Fruit fly (Drosophila melanogaster): ENCODE data around the gene Sgs8.
A peak's percentile ranks its signal among the peaks of the same experiment; 100 is the strongest.

The Sgs8 gene

DNA sequence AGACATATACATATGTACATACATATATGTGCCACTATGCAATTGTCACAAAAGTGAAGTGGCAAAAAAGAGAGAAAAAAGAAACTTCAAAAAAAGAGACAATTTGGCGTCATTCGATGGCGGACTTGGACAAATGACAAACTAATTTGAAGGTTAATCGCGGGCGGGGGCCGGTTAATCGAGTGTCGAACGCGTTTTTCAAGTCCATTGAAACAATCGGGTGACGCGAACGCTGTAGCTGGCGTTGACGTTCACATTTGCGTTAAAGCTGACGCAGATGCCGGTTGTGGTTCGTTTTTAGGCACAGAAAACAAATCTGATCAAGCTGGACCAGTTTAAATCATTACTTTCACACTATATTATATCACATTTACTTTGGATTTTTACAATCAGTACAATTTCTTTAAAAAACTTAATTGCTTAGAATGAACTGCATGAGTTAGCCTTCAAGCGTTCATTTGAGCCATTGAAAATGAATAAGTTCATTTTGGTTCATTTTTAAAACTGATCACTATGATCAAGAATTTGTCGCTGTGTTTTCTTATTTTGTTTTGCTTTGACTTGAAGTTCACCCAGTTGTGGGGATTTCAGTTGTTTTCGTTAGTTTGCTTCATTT, 24.6 kb upstream of the Sgs8 start (continued):
- peak; percentile 54; the same call in 1 of the 2 replicates for TF ChIP-seq CG32532 (GFP tag; IDR thresholded peaks at IDR 0.05)
- TF ChIP-seq Sry-β (GFP tag; optimal IDR thresholded peaks at IDR 0.05): no peak
- TF ChIP-seq CG4617 (GFP tag; optimal IDR thresholded peaks at IDR 0.05; ENCODE audit: borderline replicate concordance): no peak
- TF ChIP-seq CG2678 (tag; optimal IDR thresholded peaks at IDR 0.05): peak; percentile 77
- no peak for TF ChIP-seq CG1602 (GFP tag; optimal IDR thresholded peaks at IDR 0.05)
- TF ChIP-seq HLHmδ (GFP tag; optimal IDR thresholded peaks at IDR 0.05): no peak
- TF ChIP-seq BEAF-32 (GFP tag; optimal IDR thresholded peaks at IDR 0.05): no peak
- TF ChIP-seq CG7372 (GFP tag; IDR thresholded peaks at IDR 0.05): peak; percentile 26; the same call in 1 of the 2 replicates
- TF ChIP-seq CG15696 (tag; optimal IDR thresholded peaks at IDR 0.05): no peak
- no peak for TF ChIP-seq gsb-n (tag; optimal IDR thresholded peaks at IDR 0.05)
- no peak for TF ChIP-seq gfzf (GFP tag; optimal IDR thresholded peaks at IDR 0.05)
- peak; percentile 72 for TF ChIP-seq CG10543 (GFP tag; optimal IDR thresholded peaks at IDR 0.05)
- TF ChIP-seq tap (tag; optimal IDR thresholded peaks at IDR 0.05): peak; percentile 3
- TF ChIP-seq CG11695 (GFP tag; IDR thresholded peaks at IDR 0.05): no peak
- no peak for TF ChIP-seq cato (GFP tag; optimal IDR thresholded peaks at IDR 0.05; ENCODE audit: borderline replicate concordance)
- TF ChIP-seq CG10267 (tag; optimal IDR thresholded peaks at IDR 0.05): peak; percentile 20
- no peak for TF ChIP-seq lov (optimal IDR thresholded peaks at IDR 0.05)
- TF ChIP-seq lov (GFP tag; IDR thresholded peaks at IDR 0.05): no peak
- no peak for TF ChIP-seq CG12155 (GFP tag; optimal IDR thresholded peaks at IDR 0.05)
- TF ChIP-seq gro (GFP tag; optimal IDR thresholded peaks at IDR 0.05): peak; percentile 10
- peak; percentile 25 for TF ChIP-seq CG17568 (GFP tag; optimal IDR thresholded peaks at IDR 0.05)
- peak; percentile 44 for TF ChIP-seq odd (GFP tag; optimal IDR thresholded peaks at IDR 0.05)
- TF ChIP-seq zen (tag; optimal IDR thresholded peaks at IDR 0.05): no peak
- peak; percentile 68 for TF ChIP-seq CG17361 (GFP tag; IDR thresholded peaks at IDR 0.05)
- no peak for TF ChIP-seq CG17328 (GFP tag; IDR thresholded peaks at IDR 0.05)
- peak; percentile 32 for TF ChIP-seq CG18476 (GFP tag; optimal IDR thresholded peaks at IDR 0.05)
- TF ChIP-seq prd (optimal IDR thresholded peaks at IDR 0.05): no peak
- peak; percentile 32; the same call in 2 of the 3 replicates for TF ChIP-seq prd (GFP tag; IDR thresholded peaks at IDR 0.05)
- no peak for TF ChIP-seq YL-1 (GFP tag; optimal IDR thresholded peaks at IDR 0.05)
- no peak for TF ChIP-seq CG10462 (GFP tag; optimal IDR thresholded peaks at IDR 0.05)
- peak; percentile 60 for TF ChIP-seq CG11504 (tag; optimal IDR thresholded peaks at IDR 0.05)
- TF ChIP-seq Usf (GFP tag; optimal IDR thresholded peaks at IDR 0.05): no peak
- TF ChIP-seq CG18011 (GFP tag; optimal IDR thresholded peaks at IDR 0.05): no peak
- no peak for TF ChIP-seq btn (GFP tag; optimal IDR thresholded peaks at IDR 0.05)
- TF ChIP-seq CG14710 (tag; optimal IDR thresholded peaks at IDR 0.05): no peak
- TF ChIP-seq CG30020 (tag; optimal IDR thresholded peaks at IDR 0.05): no peak
- TF ChIP-seq sc (optimal IDR thresholded peaks at IDR 0.05): no peak
- no peak for TF ChIP-seq sc (GFP tag; optimal IDR thresholded peaks at IDR 0.05)
- TF ChIP-seq CG5953 (GFP tag; IDR thresholded peaks at IDR 0.05): no peak
- TF ChIP-seq ftz-f1 (GFP tag; optimal IDR thresholded peaks at IDR 0.05): peak; percentile 55
- TF ChIP-seq unpg (GFP tag; optimal IDR thresholded peaks at IDR 0.05): peak; percentile 45
- TF ChIP-seq Abd-B (GFP tag; optimal IDR thresholded peaks at IDR 0.05): no peak
- no peak for TF ChIP-seq chn (GFP tag; optimal IDR thresholded peaks at IDR 0.05)
- no peak for TF ChIP-seq ken (GFP tag; IDR thresholded peaks at IDR 0.05)
- no peak for TF ChIP-seq slou (GFP tag; optimal IDR thresholded peaks at IDR 0.05)
- no peak for TF ChIP-seq kni (GFP tag; optimal IDR thresholded peaks at IDR 0.05)
- TF ChIP-seq nau (GFP tag; optimal IDR thresholded peaks at IDR 0.05): no peak
- no peak for TF ChIP-seq Dek (tag; optimal IDR thresholded peaks at IDR 0.05)
- peak; percentile 42; the same call in 2 of the 3 replicates for TF ChIP-seq CG14050 (GFP tag; IDR thresholded peaks at IDR 0.05)
- peak; percentile 80 for TF ChIP-seq row (GFP tag; IDR thresholded peaks at IDR 0.05)
- no peak for TF ChIP-seq NC2β (GFP tag; optimal IDR thresholded peaks at IDR 0.05)
